Worm (Caenorhabditis elegans): ENCODE data around the gene Y67D8C.7.
A peak's percentile ranks its signal among the peaks of the same experiment; 100 is the strongest.

Y67D8C.7 gene

DNA sequence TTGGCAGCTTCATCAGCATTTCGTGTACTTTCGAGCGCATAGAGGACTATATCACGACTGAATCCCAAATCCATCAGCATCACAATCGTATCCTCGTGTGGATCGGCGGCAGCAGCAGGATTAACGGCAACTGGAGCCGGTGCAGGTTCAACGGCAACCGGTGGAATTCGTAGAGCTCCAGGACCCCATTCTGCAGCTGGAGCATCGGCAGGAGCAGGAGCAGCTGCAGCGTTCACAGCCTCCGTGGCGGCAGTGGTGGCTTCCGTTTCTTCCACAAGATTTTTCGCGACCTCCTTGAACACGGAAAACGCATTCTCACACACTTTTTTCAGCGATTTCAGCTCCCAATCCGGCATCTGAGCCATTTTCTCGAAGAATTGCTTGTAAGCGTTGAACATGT, 22.6 kb downstream of the Y67D8C.7 start:
- TF ChIP-seq unc-42 (tag; optimal IDR thresholded peaks at IDR 0.05), result no peak

DNA sequence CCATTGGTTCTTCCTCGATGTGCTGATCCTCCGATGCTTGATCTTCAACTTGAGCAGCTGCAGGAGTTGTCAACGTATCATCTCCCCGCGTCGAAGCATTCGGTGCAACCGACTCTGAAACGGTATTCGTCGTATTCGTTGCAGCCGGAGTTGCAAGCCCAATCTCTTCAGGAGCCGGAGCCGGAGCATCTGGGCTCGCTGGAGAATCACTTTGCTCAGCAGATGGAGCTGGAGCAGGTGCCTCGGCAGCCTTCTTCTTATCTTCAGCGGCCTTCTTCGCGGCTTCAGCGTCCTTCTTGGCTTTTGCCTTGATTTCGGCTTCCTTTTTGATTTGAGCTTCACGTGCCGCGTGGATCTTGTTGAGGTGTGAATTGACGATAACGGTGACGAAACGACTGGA, 28.0 kb downstream of the Y67D8C.7 start:
- no peak for TF ChIP-seq pros-1 (tag; optimal IDR thresholded peaks at IDR 0.05)
- TF ChIP-seq K09A11.1 (tag; optimal IDR thresholded peaks at IDR 0.05; ENCODE audit: insufficient read depth), result no peak
- TF ChIP-seq eyg-1 (tag; optimal IDR thresholded peaks at IDR 0.05), result no peak
- TF ChIP-seq ref-2 (tag; optimal IDR thresholded peaks at IDR 0.05), result no peak
- TF ChIP-seq ceh-18 (tag; optimal IDR thresholded peaks at IDR 0.05), result no peak
- TF ChIP-seq ceh-34 (tag; optimal IDR thresholded peaks at IDR 0.05), result no peak
- TF ChIP-seq gmeb-2 (tag; optimal IDR thresholded peaks at IDR 0.05), result no peak
- TF ChIP-seq unc-86 (tag; optimal IDR thresholded peaks at IDR 0.05), result no peak

DNA sequence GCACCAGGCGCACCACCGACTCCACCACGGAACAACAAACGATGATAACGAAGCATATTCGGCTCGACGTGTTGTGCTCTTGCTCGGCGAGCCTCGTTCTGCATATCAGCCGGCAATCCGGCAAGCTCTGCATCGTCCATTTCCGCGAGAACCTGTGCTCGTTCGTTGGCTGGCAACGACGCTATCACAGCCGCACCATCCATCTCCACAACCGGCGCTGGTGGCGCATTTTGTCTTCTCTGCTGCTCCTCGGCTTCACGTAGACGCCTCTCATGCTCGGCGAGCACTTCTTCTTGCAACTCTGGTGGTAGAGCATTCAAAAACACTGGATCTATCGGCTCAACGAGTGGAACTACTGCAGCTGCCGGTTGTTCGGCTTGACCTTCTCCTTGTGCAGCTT, 28.8 kb downstream of the Y67D8C.7 start:
- TF ChIP-seq pqm-1 (tag; optimal IDR thresholded peaks at IDR 0.05) (no peak), C08G9.2 (tag; optimal IDR thresholded peaks at IDR 0.05) (peak; percentile 10)

DNA sequence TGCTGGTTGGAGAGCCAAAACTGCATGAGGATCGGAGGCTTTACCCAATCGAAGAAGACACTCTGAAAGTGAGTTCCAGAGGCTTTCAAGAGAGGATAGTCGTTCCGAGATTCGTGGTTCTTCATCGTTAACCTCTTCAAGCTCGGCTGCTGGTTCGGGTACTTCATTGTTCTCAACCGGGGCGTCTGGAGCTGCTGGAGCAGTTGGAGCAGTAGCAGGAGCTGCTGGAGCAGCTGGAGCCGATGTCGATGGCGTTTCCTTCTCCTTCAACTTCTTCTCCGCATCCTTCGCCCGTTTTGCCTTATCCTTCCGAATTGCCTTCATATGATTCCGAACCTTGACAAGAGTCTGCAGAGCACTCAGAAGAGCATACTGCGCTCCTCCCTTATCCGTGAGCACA, 31.4 kb downstream of the Y67D8C.7 start:
- TF ChIP-seq unc-3 (GFP tag; conservative IDR thresholded peaks at IDR 0.05), result no peak
- TF ChIP-seq unc-3 (tag; optimal IDR thresholded peaks at IDR 0.05), result no peak
- no peak for TF ChIP-seq C38D4.7 (GFP tag; optimal IDR thresholded peaks at IDR 0.05)
- no peak for TF ChIP-seq pha-4 (tag; optimal IDR thresholded peaks at IDR 0.05)
- no peak for TF ChIP-seq hlh-15 (tag; optimal IDR thresholded peaks at IDR 0.05)
- no peak for TF ChIP-seq nhr-11 (tag; optimal IDR thresholded peaks at IDR 0.05)
- no peak for TF ChIP-seq pha-2 (tag; optimal IDR thresholded peaks at IDR 0.05)

DNA sequence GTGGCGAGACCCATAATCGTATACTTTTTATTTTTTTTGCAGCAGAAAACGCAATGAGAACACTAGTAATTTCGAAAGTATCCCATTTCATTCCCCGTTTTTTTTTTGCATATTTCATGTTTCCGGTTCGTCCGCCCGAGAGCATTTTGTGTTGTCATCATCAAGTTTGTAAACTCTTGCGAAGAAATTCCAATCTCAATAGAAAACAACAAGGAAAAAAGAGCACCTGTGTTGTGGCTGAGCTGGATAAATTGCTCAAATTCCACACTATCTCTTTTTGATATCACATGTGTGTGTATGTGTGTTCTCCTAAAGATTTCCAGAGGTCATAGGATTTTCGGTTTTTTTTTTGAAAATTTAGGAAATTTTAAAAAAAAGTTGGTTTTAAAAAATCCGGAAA, 34.7 kb downstream of the Y67D8C.7 start:
- no peak for TF ChIP-seq ceh-30 (tag; optimal IDR thresholded peaks at IDR 0.05)
- no peak for TF ChIP-seq ceh-19 (GFP tag; optimal IDR thresholded peaks at IDR 0.05)
- no peak for TF ChIP-seq fkh-10 (GFP tag; optimal IDR thresholded peaks at IDR 0.05)
- TF ChIP-seq unc-86 (tag; optimal IDR thresholded peaks at IDR 0.05), result no peak
- TF ChIP-seq ceh-34 (tag; optimal IDR thresholded peaks at IDR 0.05), result no peak
- no peak for TF ChIP-seq unc-3 (GFP tag; conservative IDR thresholded peaks at IDR 0.05)
- TF ChIP-seq unc-3 (tag; optimal IDR thresholded peaks at IDR 0.05), result no peak
- TF ChIP-seq pha-2 (tag; optimal IDR thresholded peaks at IDR 0.05), result no peak
- no peak for TF ChIP-seq ttx-3 (tag; optimal IDR thresholded peaks at IDR 0.05)
- no peak for TF ChIP-seq lin-11 (tag; optimal IDR thresholded peaks at IDR 0.05)

DNA sequence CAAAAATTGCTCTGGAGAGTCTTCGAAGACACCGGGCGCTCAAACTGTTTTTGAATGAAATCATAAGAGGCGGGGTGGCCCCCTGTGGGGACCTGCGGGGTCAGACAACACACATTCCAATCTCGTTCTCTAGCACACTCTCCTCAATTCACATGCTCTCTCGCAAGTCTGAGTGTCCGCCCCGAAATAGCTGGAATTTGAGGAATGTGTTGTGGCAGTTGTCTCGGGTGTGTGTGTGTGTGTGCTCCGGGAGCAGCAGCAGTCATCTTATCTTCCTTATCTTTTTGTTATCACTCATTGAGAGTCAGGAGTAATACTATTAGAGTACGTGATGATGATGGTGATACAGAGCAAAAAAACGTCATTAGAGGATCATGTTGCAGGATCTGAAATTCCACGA, 36.9 kb downstream of the Y67D8C.7 start:
- TF ChIP-seq unc-55 (GFP tag; optimal IDR thresholded peaks at IDR 0.05) (peak; percentile 15), ref-2 (tag; optimal IDR thresholded peaks at IDR 0.05) (peak; percentile 37), fax-1 (tag; optimal IDR thresholded peaks at IDR 0.05) (no peak), hlh-13 (GFP tag; optimal IDR thresholded peaks at IDR 0.05) (no peak), elt-2 (tag; optimal IDR thresholded peaks at IDR 0.05) (peak; percentile 66)

DNA sequence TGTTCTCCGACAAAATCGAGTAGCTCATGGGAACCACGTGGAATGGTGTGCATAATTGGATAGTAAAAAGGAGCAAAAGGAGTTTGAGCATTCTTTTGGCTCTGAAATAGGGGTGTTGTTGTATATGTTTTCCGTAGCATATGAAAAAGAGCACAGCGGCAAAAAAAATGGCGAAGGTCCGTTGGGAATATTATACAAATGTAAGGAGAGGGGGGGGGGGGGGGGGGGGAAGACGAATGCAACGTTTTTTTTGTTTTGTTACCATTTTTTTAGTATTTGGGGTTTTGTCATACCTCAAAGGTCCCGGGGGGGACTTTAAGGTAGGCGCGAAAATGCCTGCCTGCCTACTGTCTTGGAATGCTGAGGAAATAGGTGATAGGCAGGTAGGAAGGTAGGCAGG, 37.9 kb downstream of the Y67D8C.7 start, which contains the start of gene ndnf-1:
TSS of gene ndnf-1 (minus strand) at position 101 of the 400 bp plus-strand sequence.
- TF ChIP-seq ceh-6 (GFP tag; optimal IDR thresholded peaks at IDR 0.05), result no peak
- no peak for TF ChIP-seq ceh-34 (tag; optimal IDR thresholded peaks at IDR 0.05)
- no peak for TF ChIP-seq fkh-6 (tag; optimal IDR thresholded peaks at IDR 0.05)
- no peak for TF ChIP-seq ztf-16 (tag; optimal IDR thresholded peaks at IDR 0.05)
- no peak for TF ChIP-seq unc-42 (tag; optimal IDR thresholded peaks at IDR 0.05)
- TF ChIP-seq fax-1 (tag; optimal IDR thresholded peaks at IDR 0.05), result no peak
- no peak for TF ChIP-seq pqm-1 (tag; optimal IDR thresholded peaks at IDR 0.05)
- TF ChIP-seq odd-2 (tag; optimal IDR thresholded peaks at IDR 0.05), result no peak
- TF ChIP-seq nfya-1 (tag; optimal IDR thresholded peaks at IDR 0.05), result no peak
- TF ChIP-seq nhr-232 (tag; optimal IDR thresholded peaks at IDR 0.05), result no peak
- no peak for TF ChIP-seq tbx-2 (tag; optimal IDR thresholded peaks at IDR 0.05)
- no peak for TF ChIP-seq syd-9 (tag; optimal IDR thresholded peaks at IDR 0.05)
- no peak for TF ChIP-seq pat-9 (tag; optimal IDR thresholded peaks at IDR 0.05)
